2 fruit fly cellular contexts compared by ENCODE assay signal in genomic region chrX:14634696-14635095, dm6.
TF ChIP-seq lines count a peak whose summit lies in the region.

No protein-coding gene starts in this region.

- no peak for TF ChIP-seq CTCF in whole organism, embryonic (GFP tag; optimal IDR thresholded peaks at IDR 0.05; lab: Kevin White, UChicago)

TF ChIP-seq in whole organism, embryonic, 481 proteins besides CTCF, POLR2A, EP300 and RAD21 (continues in another document):
- TF ChIP-seq CG7745 (tag; optimal IDR thresholded peaks at IDR 0.05; lab: Kevin White, UChicago) (no peak), sr (GFP tag; IDR thresholded peaks at IDR 0.05; lab: Robert Waterston, UW) (no peak), Ada2b (GFP tag; IDR thresholded peaks at IDR 0.05; lab: Robert Waterston, UW) (peak; percentile 48; the same call in 1 of the 2 replicates), CG10565 (GFP tag; optimal IDR thresholded peaks at IDR 0.05; lab: Kevin White, UChicago) (no peak), CG17568 (GFP tag; optimal IDR thresholded peaks at IDR 0.05; lab: Kevin White, UChicago) (no peak), CG1792 (GFP tag; optimal IDR thresholded peaks at IDR 0.05; lab: Kevin White, UChicago) (no peak), CG2116 (GFP tag; optimal IDR thresholded peaks at IDR 0.05; lab: Kevin White, UChicago) (no peak), CG5180 (GFP tag; optimal IDR thresholded peaks at IDR 0.05; lab: Kevin White, UChicago) (no peak), usp (GFP tag; optimal IDR thresholded peaks at IDR 0.05; lab: Kevin White, UChicago) (no peak), kah (GFP tag; optimal IDR thresholded peaks at IDR 0.05; lab: Kevin White, UChicago) (no peak), bab2 (GFP tag; optimal IDR thresholded peaks at IDR 0.05; lab: Kevin White, UChicago) (peak; percentile 4), CG1647 (GFP tag; optimal IDR thresholded peaks at IDR 0.05; lab: Kevin White, UChicago) (no peak), slbo (GFP tag; IDR thresholded peaks at IDR 0.05; lab: Robert Waterston, UW) (no peak; the same call in 1 of the 2 replicates), ems (GFP tag; optimal IDR thresholded peaks at IDR 0.05; lab: Kevin White, UChicago) (peak; percentile 20), Aef1 (GFP tag; IDR thresholded peaks at IDR 0.05; lab: Robert Waterston, UW) (no peak), lmd (GFP tag; IDR thresholded peaks at IDR 0.05; lab: Robert Waterston, UW) (peak; percentile 50), Sin3A (optimal IDR thresholded peaks at IDR 0.05; lab: Kevin White, UChicago) (no peak), Dad (GFP tag; optimal IDR thresholded peaks at IDR 0.05; lab: Kevin White, UChicago) (no peak), CG5953 (GFP tag; IDR thresholded peaks at IDR 0.05; lab: Robert Waterston, UW) (no peak), Hr3 (GFP tag; optimal IDR thresholded peaks at IDR 0.05; lab: Kevin White, UChicago) (peak; percentile 12), Six4 (GFP tag; optimal IDR thresholded peaks at IDR 0.05; lab: Kevin White, UChicago) (peak; percentile 11), Atf6 (GFP tag; IDR thresholded peaks at IDR 0.05; lab: Robert Waterston, UW) (no peak), jing (GFP tag; optimal IDR thresholded peaks at IDR 0.05; lab: Kevin White, UChicago) (no peak), Nf-YB (GFP tag; optimal IDR thresholded peaks at IDR 0.05; lab: Kevin White, UChicago) (no peak), CG8765 (GFP tag; IDR thresholded peaks at IDR 0.05; lab: Robert Waterston, UW) (no peak), CG10321 (GFP tag; IDR thresholded peaks at IDR 0.05; lab: Robert Waterston, UW) (no peak), CG1529 (GFP tag; optimal IDR thresholded peaks at IDR 0.05; lab: Kevin White, UChicago) (peak; percentile 38), Scr (GFP tag; IDR thresholded peaks at IDR 0.05; lab: Robert Waterston, UW; ENCODE audit: partially characterized antibody) (no peak), Hr39 (optimal IDR thresholded peaks at IDR 0.05; lab: Kevin White, UChicago) (no peak), Pdp1 (GFP tag; optimal IDR thresholded peaks at IDR 0.05; lab: Kevin White, UChicago) (peak in 1 of 2 experiments; percentile 2), CG30431 (GFP tag; optimal IDR thresholded peaks at IDR 0.05; lab: Kevin White, UChicago) (no peak), ERR (GFP tag; optimal IDR thresholded peaks at IDR 0.05; lab: Kevin White, UChicago) (no peak), Dref (GFP tag; IDR thresholded peaks at IDR 0.05; lab: Robert Waterston, UW) (no peak), CG7271 (tag; optimal IDR thresholded peaks at IDR 0.05; lab: Kevin White, UChicago) (no peak), al (GFP tag; IDR thresholded peaks at IDR 0.05; lab: Robert Waterston, UW) (no peak), caup (GFP tag; optimal IDR thresholded peaks at IDR 0.05; lab: Kevin White, UChicago; ENCODE audit: severe bottlenecking) (no peak), CG12769 (tag; optimal IDR thresholded peaks at IDR 0.05; lab: Kevin White, UChicago) (peak; percentile 21), seq (GFP tag; IDR thresholded peaks at IDR 0.05; lab: Robert Waterston, UW) (peak; percentile 42; the same call in 1 of the 2 replicates), CG17186 (GFP tag; optimal IDR thresholded peaks at IDR 0.05; lab: Kevin White, UChicago) (no peak), gce (GFP tag; IDR thresholded peaks at IDR 0.05; lab: Robert Waterston, UW) (no peak), Lim3 (GFP tag; IDR thresholded peaks at IDR 0.05; lab: Robert Waterston, UW) (no peak), Mad (GFP tag; optimal IDR thresholded peaks at IDR 0.05; lab: Kevin White, UChicago) (no peak), tio (GFP tag; optimal IDR thresholded peaks at IDR 0.05; lab: Kevin White, UChicago) (no peak), CG32767 (GFP tag; IDR thresholded peaks at IDR 0.05; lab: Robert Waterston, UW) (no peak; the same call in 1 of the 2 replicates), CG9876 (GFP tag; optimal IDR thresholded peaks at IDR 0.05; lab: Kevin White, UChicago) (no peak), tgo (GFP tag; IDR thresholded peaks at IDR 0.05; lab: Robert Waterston, UW) (peak; percentile 16; the same call in 2 of the 3 replicates), Atf-2 (GFP tag; optimal IDR thresholded peaks at IDR 0.05; lab: Kevin White, UChicago) (no peak)

TF ChIP-seq in whole organism, prepupa, 60 proteins besides CTCF, POLR2A, EP300 and RAD21:
- TF ChIP-seq net (GFP tag; optimal IDR thresholded peaks at IDR 0.05; lab: Kevin White, UChicago), result no peak
- peak; percentile 2 for TF ChIP-seq Eip78C (GFP tag; lab: Kevin White, UChicago)
- TF ChIP-seq CG32006 (GFP tag; optimal IDR thresholded peaks at IDR 0.05; lab: Kevin White, UChicago), result no peak

Comparison
In these comparisons a context has a peak if more than half of its experiments do, and no peak if none do; other contexts are left out.
1. Of the 7 proteins assayed by ChIP-seq in both whole organism, embryonic and whole organism, prepupa: peak only in whole organism, embryonic: Blimp-1 and Sox102F; only in whole organism, prepupa: none; in both: none; in neither: 5.